Fruit fly (Drosophila melanogaster): ENCODE data around the gene Cdc5.

- TF ChIP-seq CG8478 (optimal IDR thresholded peaks at IDR 0.05) (no peak), pan (optimal IDR thresholded peaks at IDR 0.05) (no peak), psq (optimal IDR thresholded peaks at IDR 0.05) (no peak), Dll (optimal IDR thresholded peaks at IDR 0.05) (no peak), usp (GFP tag; optimal IDR thresholded peaks at IDR 0.05) (no peak)
Measured at dm6 chr3L:320798-321197, 40.4 kb downstream of the Cdc5 start.
